Worm (Caenorhabditis elegans) whole organism, midembryonic: ENCODE measurements around the gene col-98.

ENCODE experiments used
- T22C8.4 ChIP-seq: fragments of 200-800 bp; sonication (Bioruptor generic); IDR thresholded peaks from 2 replicates; pipeline ENCODE4 v1.3.6; 2022; ENCODE audit warnings: missing genetic modification characterization, missing compliant biosample characterization
- cog-1 ChIP-seq: sonication (generic microtip); optimal IDR thresholded peaks from 2 replicates; lab custom pipeline; 2016; ENCODE audit warnings: missing genetic modification characterization, missing compliant biosample characterization
- flt-1 ChIP-seq: fragments of 200-800 bp; sonication (Bioruptor generic); IDR thresholded peaks from 2 replicates; pipeline ENCODE4 v1.3.6; 2022; ENCODE audit warnings: missing genetic modification characterization, missing compliant biosample characterization
- klf-2 ChIP-seq: fragments of 200-800 bp; sonication (Bioruptor generic); conservative IDR thresholded peaks from 2 replicates; pipeline ENCODE4 v1.3.6; 2022; ENCODE audit warnings: missing genetic modification reagents, missing genetic modification characterization, missing compliant biosample characterization
- med-1 ChIP-seq: sonication (generic microtip); optimal IDR thresholded peaks from 2 replicates; lab custom pipeline; 2017; ENCODE audit warnings: missing genetic modification characterization, mild to moderate bottlenecking, missing compliant biosample characterization, antibody characterized with exemption, missing genetic modification reagents; ENCODE audit not compliant: insufficient read depth
- ref-1 ChIP-seq: fragments of 200-800 bp; sonication (Bioruptor generic); conservative IDR thresholded peaks from 2 replicates; pipeline ENCODE4 v1.3.6; 2022; ENCODE audit warnings: missing genetic modification reagents, missing genetic modification characterization, missing compliant biosample characterization
- tab-1 ChIP-seq: fragments of 200-800 bp; sonication (Bioruptor generic); IDR thresholded peaks from 2 replicates; pipeline ENCODE4 v1.3.6; 2022; ENCODE audit warnings: missing genetic modification characterization, missing compliant biosample characterization
- ztf-23 ChIP-seq: fragments of 200-800 bp; sonication (Bioruptor generic); IDR thresholded peaks from 2 replicates; pipeline ENCODE4 v1.3.6; 2022; ENCODE audit warnings: missing genetic modification reagents, missing genetic modification characterization, missing compliant biosample characterization
- ztf-29 ChIP-seq: fragments of 200-800 bp; sonication (Bioruptor generic); IDR thresholded peaks from 2 replicates; pipeline ENCODE4 v1.3.6; 2022; ENCODE audit warnings: missing genetic modification reagents, missing genetic modification characterization, missing compliant biosample characterization

ce11 chrIII:13061734-13062133, 42.9 kb downstream of the col-98 start:
- TF ChIP-seq ztf-23 (GFP tag; lab: Robert Waterston, UW), result no peak
- no peak for TF ChIP-seq tab-1 (GFP tag; lab: Robert Waterston, UW)
- TF ChIP-seq flt-1 (GFP tag; lab: Robert Waterston, UW), result no peak
- no peak for TF ChIP-seq med-1 (GFP tag; lab: Kevin White, UChicago)
- no peak for TF ChIP-seq T22C8.4 (GFP tag; lab: Robert Waterston, UW)
- TF ChIP-seq klf-2, result no peak
- no peak for TF ChIP-seq cog-1 (tag; lab: Kevin White, UChicago)
- TF ChIP-seq ztf-29 (GFP tag; lab: Robert Waterston, UW), result no peak
- no peak for TF ChIP-seq ref-1 (GFP tag; lab: Robert Waterston, UW)
